Worm (Caenorhabditis elegans) whole organism, early embryonic: ENCODE data around the gene npr-10.

Source experiments
- B0310.2 ChIP-seq: sonication (generic microtip); optimal IDR thresholded peaks from 2 replicates; lab custom pipeline; 2016; ENCODE audit warnings: mild to moderate bottlenecking, missing genetic modification characterization, missing compliant biosample characterization
- F13C5.2 ChIP-seq: sonication (generic microtip); optimal IDR thresholded peaks from 2 replicates; lab custom pipeline; 2017; ENCODE audit warnings: mild to moderate bottlenecking, missing genetic modification characterization, inconsistent platforms, missing compliant biosample characterization
- aly-1 ChIP-seq: sonication (generic microtip); optimal IDR thresholded peaks from 2 replicates; lab custom pipeline; 2016; ENCODE audit warnings: missing genetic modification characterization, missing compliant biosample characterization
- ama-1 ChIP-seq: fragments of 150-350 bp; optimal IDR thresholded peaks from 2 replicates; lab custom pipeline; 2014
- ceh-13 ChIP-seq: fragments of 200-800 bp; sonication (Bioruptor generic); optimal IDR thresholded peaks from 2 replicates; lab custom pipeline; 2018; ENCODE audit warnings: mild to moderate bottlenecking, missing genetic modification characterization, missing compliant biosample characterization
- ceh-36 ChIP-seq: sonication (generic microtip); optimal IDR thresholded peaks from 2 replicates; lab custom pipeline; 2016; ENCODE audit warnings: missing genetic modification characterization, inconsistent platforms, missing compliant biosample characterization
- ets-7 ChIP-seq: sonication (generic microtip); optimal IDR thresholded peaks from 2 replicates; lab custom pipeline; 2016; ENCODE audit warnings: missing genotype, missing genetic modification characterization, missing compliant biosample characterization
- flt-1 ChIP-seq: fragments of 200-800 bp; sonication (Bioruptor generic); IDR thresholded peaks from 2 replicates; pipeline ENCODE4 v1.3.6; 2022; ENCODE audit warnings: missing genetic modification characterization, missing compliant biosample characterization
- hmbx-1 ChIP-seq: sonication (generic microtip); optimal IDR thresholded peaks from 2 replicates; lab custom pipeline; 2016; ENCODE audit warnings: mild to moderate bottlenecking, missing genetic modification characterization, missing compliant biosample characterization
- hmg-4 ChIP-seq: fragments of 200-800 bp; sonication (Bioruptor generic); optimal IDR thresholded peaks from 2 replicates; lab custom pipeline; 2018; ENCODE audit warnings: mild to moderate bottlenecking, missing genetic modification characterization, missing compliant biosample characterization
- hnd-1 ChIP-seq: sonication (generic microtip); optimal IDR thresholded peaks from 2 replicates; lab custom pipeline; 2016; ENCODE audit warnings: missing genetic modification characterization, missing compliant biosample characterization
- pes-1 ChIP-seq: fragments of 200-800 bp; sonication (Bioruptor generic); IDR thresholded peaks from 2 replicates; pipeline ENCODE4 v1.3.6; 2022; ENCODE audit warnings: missing genetic modification reagents, missing genetic modification characterization, missing compliant biosample characterization
- scrt-1 ChIP-seq: fragments of 200-800 bp; sonication (Bioruptor generic); IDR thresholded peaks from 2 replicates; pipeline ENCODE4 v1.3.6; 2022; ENCODE audit warnings: missing genetic modification characterization, missing compliant biosample characterization
- sea-1 ChIP-seq: fragments of 200-800 bp; sonication (Bioruptor generic); conservative IDR thresholded peaks from 2 replicates; pipeline ENCODE4 v1.3.6; 2022; ENCODE audit warnings: missing genetic modification characterization, missing compliant biosample characterization
- tbx-11 ChIP-seq: fragments of 200-800 bp; sonication (Bioruptor generic); IDR thresholded peaks from 2 replicates; pipeline ENCODE4 v1.3.6; 2022; ENCODE audit warnings: missing genetic modification characterization, missing compliant biosample characterization
- tbx-37 ChIP-seq: fragments of 200-800 bp; sonication (Bioruptor generic); conservative IDR thresholded peaks from 2 replicates; pipeline ENCODE4 v1.3.6; 2022; ENCODE audit warnings: missing genetic modification reagents, missing genetic modification characterization, missing compliant biosample characterization
- tra-4 ChIP-seq: sonication (generic microtip); optimal IDR thresholded peaks from 2 replicates; lab custom pipeline; 2017; ENCODE audit warnings: missing genetic modification characterization, missing compliant biosample characterization

npr-10 gene

ce11 chrX:13000837-13001236, 31.7 kb downstream of the npr-10 start:
- no peak for TF ChIP-seq sea-1 (GFP tag; lab: Robert Waterston, UW)
- TF ChIP-seq flt-1: no peak
- TF ChIP-seq ceh-13 (GFP tag; lab: Kevin White, UChicago): no peak
- no peak for TF ChIP-seq hmbx-1 (tag; lab: Kevin White, UChicago)
- TF ChIP-seq ceh-36 (tag; lab: Kevin White, UChicago): no peak
- no peak for TF ChIP-seq F13C5.2
- no peak for TF ChIP-seq tbx-37 (GFP tag; lab: Robert Waterston, UW)
- no peak for TF ChIP-seq scrt-1 (GFP tag; lab: Robert Waterston, UW)
- TF ChIP-seq tra-4: no peak
- no peak for TF ChIP-seq aly-1
- no peak for TF ChIP-seq hnd-1 (tag; lab: Kevin White, UChicago)
- TF ChIP-seq tbx-11 (GFP tag; lab: Robert Waterston, UW): no peak
- TF ChIP-seq ets-7 (tag; lab: Kevin White, UChicago): no peak
- TF ChIP-seq ama-1 (lab: Kevin White, UChicago): no peak
- no peak for TF ChIP-seq hmg-4
- no peak for TF ChIP-seq B0310.2

ce11 chrX:12999567-12999966, 32.9 kb downstream of the npr-10 start:
- TF ChIP-seq ama-1 (lab: Kevin White, UChicago) (no peak), hmbx-1 (tag; lab: Kevin White, UChicago) (no peak), tbx-37 (GFP tag; lab: Robert Waterston, UW) (no peak), hnd-1 (tag; lab: Kevin White, UChicago) (no peak), B0310.2 (no peak), flt-1 (no peak), tbx-11 (GFP tag; lab: Robert Waterston, UW) (no peak), ets-7 (tag; lab: Kevin White, UChicago) (no peak), F13C5.2 (no peak), hmg-4 (no peak), sea-1 (GFP tag; lab: Robert Waterston, UW) (no peak), tra-4 (no peak), pes-1 (no peak), scrt-1 (GFP tag; lab: Robert Waterston, UW) (no peak)

- TF ChIP-seq ama-1 (lab: Kevin White, UChicago): no peak
- TF ChIP-seq hmbx-1 (tag; lab: Kevin White, UChicago): no peak
- no peak for TF ChIP-seq tbx-11 (GFP tag; lab: Robert Waterston, UW)
- TF ChIP-seq F13C5.2: no peak
- TF ChIP-seq pes-1: no peak
- TF ChIP-seq aly-1: no peak
- no peak for TF ChIP-seq B0310.2
- no peak for TF ChIP-seq hmg-4
- TF ChIP-seq sea-1 (GFP tag; lab: Robert Waterston, UW): no peak
- TF ChIP-seq hnd-1 (tag; lab: Kevin White, UChicago): no peak
- TF ChIP-seq flt-1: no peak
- TF ChIP-seq ets-7 (tag; lab: Kevin White, UChicago): no peak
- no peak for TF ChIP-seq ceh-36 (tag; lab: Kevin White, UChicago)
- TF ChIP-seq tbx-37 (GFP tag; lab: Robert Waterston, UW): no peak
- TF ChIP-seq ceh-13 (GFP tag; lab: Kevin White, UChicago): no peak
- TF ChIP-seq scrt-1 (GFP tag; lab: Robert Waterston, UW): no peak
These were observed 36.3 kb downstream of the npr-10 start for ce11 chrX:12996161-12996560.

- no peak for TF ChIP-seq hnd-1 (tag; lab: Kevin White, UChicago)
- no peak for TF ChIP-seq ceh-13 (GFP tag; lab: Kevin White, UChicago)
- no peak for TF ChIP-seq B0310.2
- no peak for TF ChIP-seq aly-1
- no peak for TF ChIP-seq F13C5.2
- no peak for TF ChIP-seq ama-1 (lab: Kevin White, UChicago)
- TF ChIP-seq ceh-36 (tag; lab: Kevin White, UChicago): no peak
- TF ChIP-seq tbx-37 (GFP tag; lab: Robert Waterston, UW): no peak
These were observed 41.7 kb downstream of the npr-10 start, which contains the start of the genes F11C1.1 and vwa-8 for ce11 chrX:12990529-12991520. F11C1.1 (minus strand) TSS chrX:12990579. vwa-8 (plus strand) TSS chrX:12991470.

ce11 chrX:12989205-12989604, 43.3 kb downstream of the npr-10 start, which contains the start of gene F11C1.7:
F11C1.7 (plus strand) TSS chrX:12989344.
- no peak for TF ChIP-seq tbx-11 (GFP tag; lab: Robert Waterston, UW)
- no peak for TF ChIP-seq tra-4
- TF ChIP-seq scrt-1 (GFP tag; lab: Robert Waterston, UW): no peak
- TF ChIP-seq B0310.2: no peak
- TF ChIP-seq hmg-4: no peak
- no peak for TF ChIP-seq ceh-36 (tag; lab: Kevin White, UChicago)
- TF ChIP-seq F13C5.2: no peak
- no peak for TF ChIP-seq tbx-37 (GFP tag; lab: Robert Waterston, UW)
- no peak for TF ChIP-seq hnd-1 (tag; lab: Kevin White, UChicago)
- no peak for TF ChIP-seq sea-1 (GFP tag; lab: Robert Waterston, UW)
- TF ChIP-seq flt-1: no peak
- no peak for TF ChIP-seq ets-7 (tag; lab: Kevin White, UChicago)
- TF ChIP-seq ama-1 (lab: Kevin White, UChicago): no peak
- no peak for TF ChIP-seq pes-1

- TF ChIP-seq hmg-4 (no peak), B0310.2 (no peak), sea-1 (GFP tag; lab: Robert Waterston, UW) (no peak), hmbx-1 (tag; lab: Kevin White, UChicago) (no peak), ceh-36 (tag; lab: Kevin White, UChicago) (no peak), pes-1 (no peak), ama-1 (lab: Kevin White, UChicago) (no peak), hnd-1 (tag; lab: Kevin White, UChicago) (no peak), tbx-11 (GFP tag; lab: Robert Waterston, UW) (no peak), tra-4 (no peak), F13C5.2 (no peak)
These were observed 45.4 kb downstream of the npr-10 start, which contains the start of gene mff-1 for ce11 chrX:12987119-12987518. mff-1 (minus strand) TSS chrX:12987219.

- no peak for TF ChIP-seq ceh-36 (tag; lab: Kevin White, UChicago)
These were observed 49.8 kb downstream of the npr-10 start for ce11 chrX:12982725-12983124.
